Worm (Caenorhabditis elegans) whole organism, L2 larva: ENCODE results near the gene F52C6.4.
A peak's percentile ranks its signal among the peaks of the same experiment; 100 is the strongest.

ENCODE experiments used
- F13H6.1 ChIP-seq: sonication (generic microtip); optimal IDR thresholded peaks from 2 replicates; lab custom pipeline; 2016; ENCODE audit warnings: missing genetic modification characterization, missing compliant biosample characterization
- R02D3.7 ChIP-seq: fragments of 150-350 bp; optimal IDR thresholded peaks from 2 replicates; lab custom pipeline; 2014; ENCODE audit warnings: missing biosample characterization, missing genetic modification characterization
- ZK546.5 ChIP-seq: sonication (generic microtip); optimal IDR thresholded peaks from 2 replicates; lab custom pipeline; 2017; ENCODE audit warnings: missing biosample characterization, missing genetic modification characterization
- ceh-16 ChIP-seq: fragments of 150-350 bp; optimal IDR thresholded peaks from 2 replicates; lab custom pipeline; 2014; ENCODE audit warnings: missing biosample characterization, missing genetic modification characterization
- ceh-82 ChIP-seq: fragments of 150-350 bp; optimal IDR thresholded peaks from 2 replicates; lab custom pipeline; 2014; ENCODE audit warnings: missing biosample characterization, missing genetic modification characterization
- crh-2 ChIP-seq: sonication (generic microtip); optimal IDR thresholded peaks from 2 replicates; lab custom pipeline; 2017; ENCODE audit warnings: missing biosample characterization, missing genetic modification characterization
- dmd-4 ChIP-seq: sonication (generic microtip); optimal IDR thresholded peaks from 2 replicates; lab custom pipeline; 2017; ENCODE audit warnings: missing biosample characterization, missing genetic modification characterization
- egl-27 ChIP-seq: sonication (generic microtip); optimal IDR thresholded peaks from 3 replicates; lab custom pipeline; 2017; ENCODE audit warnings: missing biosample characterization, missing genetic modification reagents, missing genetic modification characterization
- elt-1 ChIP-seq: fragments of 150-350 bp; optimal IDR thresholded peaks from 2 replicates; lab custom pipeline; 2014; ENCODE audit warnings: missing biosample characterization, missing genetic modification characterization
- elt-3 ChIP-seq: sonication (generic microtip); optimal IDR thresholded peaks from 2 replicates; lab custom pipeline; 2017; ENCODE audit warnings: missing biosample characterization, missing genetic modification characterization
- fos-1 ChIP-seq: fragments of 150-350 bp; optimal IDR thresholded peaks from 2 replicates; lab custom pipeline; 2014; ENCODE audit warnings: missing biosample characterization, missing genetic modification characterization
- gmeb-1 ChIP-seq: fragments of 150-350 bp; optimal IDR thresholded peaks from 2 replicates; lab custom pipeline; 2014; ENCODE audit warnings: missing biosample characterization, missing genetic modification characterization
- lin-11 ChIP-seq: fragments of 150-350 bp; sonication (generic microtip); optimal IDR thresholded peaks from 2 replicates; lab custom pipeline; 2014; ENCODE audit warnings: missing biosample characterization, missing genetic modification characterization, inconsistent platforms, mixed read lengths
- lin-13 ChIP-seq: fragments of 150-350 bp; optimal IDR thresholded peaks from 2 replicates; lab custom pipeline; 2014; ENCODE audit warnings: missing biosample characterization, missing genetic modification reagents, missing genetic modification characterization
- lin-39 ChIP-seq: fragments of 150-350 bp; optimal IDR thresholded peaks from 2 replicates; lab custom pipeline; 2014; ENCODE audit warnings: missing biosample characterization, missing genetic modification reagents, missing genetic modification characterization
- lsy-2 ChIP-seq, 2 experiments: fragments of 150-350 bp in 1 of 2; sonication (generic microtip) in 1 of 2; optimal IDR thresholded peaks; 2 replicates each; lab custom pipeline; 2014 to 2017; ENCODE audit warnings: missing biosample characterization in 2 of 2, missing genetic modification characterization in 2 of 2
- mab-5 ChIP-seq: fragments of 150-350 bp; optimal IDR thresholded peaks from 2 replicates; lab custom pipeline; 2014; ENCODE audit warnings: missing biosample characterization, missing genetic modification characterization
- nhr-10 ChIP-seq: sonication (generic microtip); optimal IDR thresholded peaks from 2 replicates; lab custom pipeline; 2017; ENCODE audit warnings: missing biosample characterization, missing genetic modification characterization
- nhr-11 ChIP-seq: fragments of 150-350 bp; optimal IDR thresholded peaks from 2 replicates; lab custom pipeline; 2014; ENCODE audit warnings: missing biosample characterization, missing genetic modification characterization
- nhr-129 ChIP-seq: fragments of 150-350 bp; optimal IDR thresholded peaks from 2 replicates; lab custom pipeline; 2014; ENCODE audit warnings: missing biosample characterization, missing genetic modification characterization
- nhr-237 ChIP-seq: fragments of 150-350 bp; optimal IDR thresholded peaks from 2 replicates; lab custom pipeline; 2014; ENCODE audit warnings: missing biosample characterization, missing genetic modification characterization
- nhr-25 ChIP-seq: fragments of 150-350 bp; sonication (generic microtip); optimal IDR thresholded peaks from 3 replicates; lab custom pipeline; 2014; ENCODE audit warnings: missing biosample characterization, missing genetic modification characterization
- peb-1 ChIP-seq: fragments of 150-350 bp; optimal IDR thresholded peaks from 2 replicates; lab custom pipeline; 2014; ENCODE audit warnings: missing biosample characterization, missing genetic modification characterization
- sem-4 ChIP-seq: fragments of 150-350 bp; optimal IDR thresholded peaks from 2 replicates; lab custom pipeline; 2014; ENCODE audit warnings: missing biosample characterization, missing genetic modification reagents, missing genetic modification characterization
- snpc-4 ChIP-seq: fragments of 150-350 bp; optimal IDR thresholded peaks from 2 replicates; lab custom pipeline; 2014; ENCODE audit warnings: missing biosample characterization, missing genetic modification characterization
- unc-62 ChIP-seq: fragments of 150-350 bp; optimal IDR thresholded peaks from 2 replicates; lab custom pipeline; 2014; ENCODE audit warnings: missing biosample characterization, missing genetic modification reagents, missing genetic modification characterization
- zag-1 ChIP-seq: fragments of 150-350 bp; optimal IDR thresholded peaks from 2 replicates; lab custom pipeline; 2014; ENCODE audit warnings: missing biosample characterization, missing genetic modification characterization
- ztf-1 ChIP-seq: fragments of 200-800 bp; sonication (Bioruptor generic); conservative IDR thresholded peaks from 2 replicates; pipeline ENCODE4 v1.3.6; 2022; ENCODE audit warnings: missing genetic modification characterization, missing compliant biosample characterization
- ztf-11 ChIP-seq: sonication (generic microtip); optimal IDR thresholded peaks from 2 replicates; lab custom pipeline; 2017; ENCODE audit warnings: missing biosample characterization, missing genetic modification characterization

Gene F52C6.4

ce11 chrII:1895762-1896161 is 27.2 kb upstream of the F52C6.4 start, which contains the start of gene math-25:
math-25 (plus strand) TSS chrII:1896062.
- TF ChIP-seq peb-1 (tag; lab: Kevin White, UChicago) (no peak), crh-2 (tag; lab: Kevin White, UChicago) (no peak), nhr-11 (tag; lab: Kevin White, UChicago) (no peak), unc-62 (no peak), egl-27 (tag; lab: Kevin White, UChicago) (no peak), lin-39 (tag; lab: Kevin White, UChicago) (no peak), lin-13 (GFP tag; lab: Kevin White, UChicago) (no peak), ceh-16 (tag; lab: Kevin White, UChicago) (no peak), dmd-4 (tag; lab: Kevin White, UChicago) (no peak), nhr-25 (tag; lab: Kevin White, UChicago) (no peak), nhr-237 (tag; lab: Kevin White, UChicago) (no peak), mab-5 (tag; lab: Kevin White, UChicago) (no peak), snpc-4 (tag; lab: Kevin White, UChicago) (no peak), elt-1 (tag; lab: Kevin White, UChicago) (no peak), lsy-2 (tag; optimal IDR thresholded peaks at IDR 0.05; lab: Kevin White, UChicago) (no peak)

ce11 chrII:1897936-1898335 is 25.0 kb upstream of the F52C6.4 start, which contains the start of gene C46F9.6:
C46F9.6 (plus strand) TSS chrII:1898236.
- TF ChIP-seq F13H6.1 (tag; lab: Kevin White, UChicago) (no peak), fos-1 (tag; lab: Kevin White, UChicago) (peak; percentile 9), R02D3.7 (no peak)

- TF ChIP-seq lin-39 (tag; lab: Kevin White, UChicago) (no peak), mab-5 (tag; lab: Kevin White, UChicago) (no peak), nhr-129 (no peak), ceh-82 (tag; lab: Kevin White, UChicago) (no peak), fos-1 (tag; lab: Kevin White, UChicago) (no peak)
These were observed 23.0 kb upstream of the F52C6.4 start, which contains the start of gene math-24 for ce11 chrII:1899934-1900333. math-24 (plus strand) TSS chrII:1900234.

DNA sequence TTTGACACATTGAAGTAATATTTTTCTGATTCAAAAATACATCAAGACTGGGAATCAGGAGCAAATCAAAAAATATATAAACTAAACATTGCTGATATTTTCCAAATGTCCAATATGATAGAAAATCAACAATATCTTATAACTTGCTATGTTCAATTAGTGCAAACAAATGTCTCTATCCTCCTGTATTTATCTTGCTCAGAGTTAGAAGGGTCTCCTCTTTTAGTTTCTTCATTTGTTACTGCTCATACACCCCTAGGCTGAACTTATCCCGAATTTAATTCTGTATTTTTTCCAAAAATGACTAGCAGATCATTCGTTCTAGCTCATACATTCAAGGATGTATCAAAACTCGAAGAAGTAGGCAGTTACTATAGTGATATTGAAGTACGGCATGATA is 21.0 kb upstream of the F52C6.4 start, which contains the start of gene math-23:
Gene math-23 (plus strand): TSS at position 301 of the 400 bp plus-strand sequence.
- TF ChIP-seq ZK546.5, result no peak
- TF ChIP-seq sem-4 (tag; lab: Kevin White, UChicago), result no peak
- no peak for TF ChIP-seq ceh-16 (tag; lab: Kevin White, UChicago)
- no peak for TF ChIP-seq nhr-237 (tag; lab: Kevin White, UChicago)
- no peak for TF ChIP-seq nhr-25 (tag; lab: Kevin White, UChicago)
- TF ChIP-seq R02D3.7, result no peak
- TF ChIP-seq gmeb-1 (tag; lab: Kevin White, UChicago), result no peak
- TF ChIP-seq, all 48 proteins: peak for 0

DNA sequence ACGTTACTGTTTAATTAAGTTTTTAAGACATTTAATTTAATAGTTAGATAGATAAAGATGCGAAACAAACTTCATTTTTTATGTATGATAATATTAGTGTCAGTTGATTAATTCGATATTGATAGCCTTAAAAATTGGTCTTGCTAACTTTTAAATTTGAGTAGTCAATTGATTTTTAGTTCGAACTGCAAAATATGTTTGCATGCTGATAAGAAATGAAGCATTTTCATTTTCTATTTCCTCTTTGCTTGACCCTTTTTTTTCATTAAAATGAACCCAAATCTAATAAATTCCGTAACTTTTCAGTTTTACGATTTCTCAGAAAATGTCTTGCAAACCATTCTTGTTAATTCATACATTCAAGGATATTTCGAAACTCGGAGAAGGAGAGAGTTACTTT is 17.8 kb upstream of the F52C6.4 start, which contains the start of gene math-22:
Gene math-22 (plus strand): TSS at position 301 of the 400 bp plus-strand sequence.
- no peak for TF ChIP-seq ztf-1 (GFP tag; lab: Robert Waterston, UW)
- TF ChIP-seq fos-1 (tag; lab: Kevin White, UChicago), result peak; percentile 23
- no peak for TF ChIP-seq mab-5 (tag; lab: Kevin White, UChicago)

DNA sequence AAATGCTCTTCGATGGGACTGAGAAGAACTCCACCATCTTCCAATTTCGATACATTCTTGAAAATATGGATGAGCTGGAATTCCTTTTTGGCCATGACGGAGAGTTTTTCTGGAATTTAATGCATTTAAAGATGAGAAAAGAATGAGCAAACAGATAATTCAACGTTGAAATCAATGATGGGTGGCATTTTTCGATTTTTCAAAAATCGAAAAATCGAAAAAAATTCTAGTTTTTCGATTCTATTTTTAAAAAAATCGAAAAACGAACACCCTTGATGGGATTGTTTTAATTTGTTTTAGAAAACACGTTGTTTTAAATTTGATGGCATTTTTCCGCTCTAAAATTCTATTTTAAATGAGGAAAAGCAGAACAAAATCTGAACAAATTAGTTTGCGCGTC is 10.2 kb upstream of the F52C6.4 start, which contains the start of gene math-31:
Gene math-31 (minus strand): TSS at position 101 of the 400 bp plus-strand sequence.
- TF ChIP-seq unc-62, result no peak
- TF ChIP-seq lsy-2 (tag; optimal IDR thresholded peaks at IDR 0.05; lab: Kevin White, UChicago), result no peak
- TF ChIP-seq ztf-11 (tag; lab: Kevin White, UChicago), result no peak
- TF ChIP-seq, all 48 proteins: peak for 0

- no peak for TF ChIP-seq nhr-129
- TF ChIP-seq zag-1 (tag; lab: Kevin White, UChicago), result no peak
- no peak for TF ChIP-seq lin-13 (GFP tag; lab: Kevin White, UChicago)
- TF ChIP-seq lsy-2 (tag; optimal IDR thresholded peaks at IDR 0.05; lab: Kevin White, UChicago), result no peak
- no peak for TF ChIP-seq nhr-10
- TF ChIP-seq lin-11 (tag; lab: Kevin White, UChicago), result no peak
- no peak for TF ChIP-seq elt-3
These were observed 5.1 kb upstream of the F52C6.4 start, which contains the start of gene bath-4 for ce11 chrII:1917862-1918261. bath-4 (minus strand) TSS chrII:1917962.
